Worm (Caenorhabditis elegans) whole organism, young adult: ENCODE results near the gene F01G12.18.

ENCODE experiments used
- C06A6.2 ChIP-seq: fragments of 200-800 bp; sonication (Bioruptor generic); conservative IDR thresholded peaks from 2 replicates; pipeline ENCODE4 v1.3.6; 2022; ENCODE audit warnings: missing genetic modification characterization, missing compliant biosample characterization
- ama-1 ChIP-seq, 3 experiments: fragments of 150-350 bp in 1 of 3; sonication (generic microtip) in 2 of 3; optimal IDR thresholded peaks; 2 replicates each; lab custom pipeline; 2014 to 2018; ENCODE audit warnings: missing biosample characterization in 2 of 3, missing genetic modification characterization in 2 of 3, missing genetic modification reagents in 2 of 3

- no peak; the same call in 1 of the 2 replicates for TF ChIP-seq C06A6.2 (GFP tag; lab: Robert Waterston, UW)
- no peak for TF ChIP-seq ama-1 (optimal IDR thresholded peaks at IDR 0.05; lab: Kevin White, UChicago)
- TF ChIP-seq ama-1 (GFP tag; optimal IDR thresholded peaks at IDR 0.05; lab: Kevin White, UChicago): no peak
Observed at ce11 chrX:16445793-16446248, 47.6 kb upstream of the F01G12.18 start, which contains the start of gene twf-2.
